Fruit fly (Drosophila melanogaster): Measurements from ENCODE around the gene gny.

gny gene

DNA sequence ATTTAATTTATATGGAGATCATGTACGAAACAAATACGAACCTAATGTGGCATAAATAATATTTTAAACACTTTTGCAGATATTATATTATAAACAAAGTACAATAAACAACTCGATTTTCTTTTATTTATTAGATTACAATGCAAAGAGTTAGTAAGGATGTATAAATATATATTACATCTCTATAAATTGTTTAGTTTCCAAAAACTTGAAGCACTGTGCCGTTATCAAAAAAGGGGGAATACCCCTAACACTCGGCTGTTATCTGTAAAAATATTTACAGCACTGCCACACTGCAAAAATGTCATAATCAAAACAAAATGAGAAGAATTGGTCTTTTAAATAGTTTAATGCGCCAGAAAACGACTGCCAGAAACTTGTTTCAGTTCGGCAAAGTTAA lies 48.6 kb downstream of the gny start, which contains the start of gene CG5188 (continued):
- TF ChIP-seq CG18476 (GFP tag; optimal IDR thresholded peaks at IDR 0.05) = no peak
- TF ChIP-seq zen2 (GFP tag; IDR thresholded peaks at IDR 0.05; ENCODE audit: partially characterized antibody) = peak; percentile 11; the same call in 2 of the 3 replicates
- no peak for TF ChIP-seq ham (GFP tag; IDR thresholded peaks at IDR 0.05)
- TF ChIP-seq shn (GFP tag; optimal IDR thresholded peaks at IDR 0.05) = no peak
- TF ChIP-seq usp (GFP tag; optimal IDR thresholded peaks at IDR 0.05) = no peak
- TF ChIP-seq Sin3A (optimal IDR thresholded peaks at IDR 0.05) = no peak
- TF ChIP-seq CG32772 (GFP tag; IDR thresholded peaks at IDR 0.05) = no peak
- no peak for TF ChIP-seq NK7.1 (GFP tag; optimal IDR thresholded peaks at IDR 0.05)
- TF ChIP-seq Dip3 (GFP tag; optimal IDR thresholded peaks at IDR 0.05) = no peak
- no peak for TF ChIP-seq CG8478 (optimal IDR thresholded peaks at IDR 0.05)
- no peak for TF ChIP-seq Deaf1 (tag; optimal IDR thresholded peaks at IDR 0.05)
- TF ChIP-seq CG6689 (GFP tag; IDR thresholded peaks at IDR 0.05) = peak; percentile 51
- TF ChIP-seq prd (optimal IDR thresholded peaks at IDR 0.05) = no peak
- 0 out of 3 replicates have a peak, but pooled peaks have one; percentile 23 for TF ChIP-seq prd (GFP tag; IDR thresholded peaks at IDR 0.05)
- TF ChIP-seq CG9437 (GFP tag; optimal IDR thresholded peaks at IDR 0.05) = peak; percentile 25
- TF ChIP-seq CG16815 (GFP tag; optimal IDR thresholded peaks at IDR 0.05) = no peak
- TF ChIP-seq BtbVII (GFP tag; optimal IDR thresholded peaks at IDR 0.05) = no peak
- TF ChIP-seq HLH3B (GFP tag; IDR thresholded peaks at IDR 0.05) = no peak
- TF ChIP-seq ap (GFP tag; IDR thresholded peaks at IDR 0.05) = no peak
- TF ChIP-seq CG11696 (GFP tag; IDR thresholded peaks at IDR 0.05) = peak; percentile 64; the same call in 1 of the 2 replicates
- TF ChIP-seq MBD-R2 (GFP tag; IDR thresholded peaks at IDR 0.05) = peak; percentile 75; the same call in 1 of the 2 replicates
- TF ChIP-seq cato (GFP tag; optimal IDR thresholded peaks at IDR 0.05; ENCODE audit: borderline replicate concordance) = no peak
- no peak for TF ChIP-seq trh (GFP tag; optimal IDR thresholded peaks at IDR 0.05)
- peak; percentile 7 for TF ChIP-seq Nf-YB (GFP tag; optimal IDR thresholded peaks at IDR 0.05)
- no peak for TF ChIP-seq yki (optimal IDR thresholded peaks at IDR 0.05)
- TF ChIP-seq CG2678 (tag; optimal IDR thresholded peaks at IDR 0.05) = peak; percentile 67
- peak; percentile 47 for TF ChIP-seq caup (GFP tag; optimal IDR thresholded peaks at IDR 0.05; ENCODE audit: severe bottlenecking)
- no peak; the same call in 1 of the 2 replicates for TF ChIP-seq sisA (GFP tag; IDR thresholded peaks at IDR 0.05)
- peak; percentile 16 for TF ChIP-seq CG9727 (GFP tag; optimal IDR thresholded peaks at IDR 0.05)
- no peak for TF ChIP-seq dm (GFP tag; optimal IDR thresholded peaks at IDR 0.05)
- peak; percentile 20 for TF ChIP-seq zen (tag; optimal IDR thresholded peaks at IDR 0.05)
- TF ChIP-seq Scr (GFP tag; IDR thresholded peaks at IDR 0.05; ENCODE audit: partially characterized antibody) = peak; percentile 47; the same call in 1 of the 2 replicates
- no peak for TF ChIP-seq pros (GFP tag; optimal IDR thresholded peaks at IDR 0.05)
- TF ChIP-seq fd3F (GFP tag; optimal IDR thresholded peaks at IDR 0.05) = no peak
- TF ChIP-seq sd (tag; optimal IDR thresholded peaks at IDR 0.05) = peak; percentile 80
- no peak for TF ChIP-seq maf-S (GFP tag; optimal IDR thresholded peaks at IDR 0.05)
- TF ChIP-seq CG14965 (GFP tag; optimal IDR thresholded peaks at IDR 0.05; ENCODE audit: borderline replicate concordance) = no peak
- no peak for TF ChIP-seq kah (GFP tag; optimal IDR thresholded peaks at IDR 0.05)
- peak; percentile 42 for TF ChIP-seq CG14710 (tag; optimal IDR thresholded peaks at IDR 0.05)
- TF ChIP-seq inv (GFP tag; IDR thresholded peaks at IDR 0.05; ENCODE audit: partially characterized antibody) = no peak
- no peak for TF ChIP-seq Lhr (GFP tag; optimal IDR thresholded peaks at IDR 0.05)
- no peak for TF ChIP-seq sqz (GFP tag; optimal IDR thresholded peaks at IDR 0.05)
- TF ChIP-seq eyg (GFP tag; optimal IDR thresholded peaks at IDR 0.05) = no peak
- TF ChIP-seq CG17829 (tag; optimal IDR thresholded peaks at IDR 0.05) = peak; percentile 68
- TF ChIP-seq Ada2b (GFP tag; IDR thresholded peaks at IDR 0.05) = peak; percentile 62
- TF ChIP-seq CG18262 (tag; optimal IDR thresholded peaks at IDR 0.05) = peak; percentile 49
- peak; percentile 54 for TF ChIP-seq gfzf (GFP tag; optimal IDR thresholded peaks at IDR 0.05)
- TF ChIP-seq CG15514 (GFP tag; optimal IDR thresholded peaks at IDR 0.05) = peak; percentile 44
- TF ChIP-seq Nf-YC (tag; optimal IDR thresholded peaks at IDR 0.05) = peak; percentile 45
- TF ChIP-seq CG4424 (GFP tag; optimal IDR thresholded peaks at IDR 0.05) = peak; percentile 19
- no peak for TF ChIP-seq tll (GFP tag; optimal IDR thresholded peaks at IDR 0.05)
- no peak for TF ChIP-seq her (GFP tag; optimal IDR thresholded peaks at IDR 0.05)
